Fruit fly (Drosophila melanogaster): ENCODE results near the gene CG34299.

Gene CG34299

DNA sequence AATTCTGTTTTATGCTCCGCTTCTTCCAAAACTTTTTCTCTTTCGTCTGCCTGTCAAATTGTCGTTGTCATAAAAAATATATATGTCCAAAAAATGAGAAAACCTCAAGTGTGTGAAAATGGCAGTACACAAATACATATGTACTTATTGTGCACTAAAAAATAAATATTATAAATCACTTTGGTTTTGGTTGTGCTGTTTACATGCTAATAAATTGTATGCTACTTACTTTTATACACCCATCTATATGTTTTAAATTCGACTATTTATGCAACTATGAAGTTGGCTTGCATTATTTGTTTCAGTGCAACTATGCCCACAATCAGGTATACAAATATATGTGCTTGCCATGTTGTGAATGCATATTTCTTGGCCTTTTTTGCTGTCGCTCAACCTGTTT is 8.2 kb downstream of the CG34299 start (continued):
- TF ChIP-seq Sox102F (GFP tag; optimal IDR thresholded peaks at IDR 0.05), result peak; percentile 91
- TF ChIP-seq Hr4 (GFP tag; optimal IDR thresholded peaks at IDR 0.05), result peak; percentile 80
- peak; percentile 89 for TF ChIP-seq CG6163 (GFP tag; IDR thresholded peaks at IDR 0.05)
- peak; percentile 56 for TF ChIP-seq CG11762 (GFP tag; optimal IDR thresholded peaks at IDR 0.05; ENCODE audit: insufficient read depth)
- peak; percentile 97 for TF ChIP-seq Met (GFP tag; optimal IDR thresholded peaks at IDR 0.05)
- peak; percentile 94 for TF ChIP-seq topi (GFP tag; optimal IDR thresholded peaks at IDR 0.05)
- peak; percentile 71 for TF ChIP-seq fd59A (GFP tag; optimal IDR thresholded peaks at IDR 0.05)
- TF ChIP-seq Eip78C (GFP tag), result peak; percentile 99
- TF ChIP-seq CG3919 (GFP tag; optimal IDR thresholded peaks at IDR 0.05), result peak; percentile 76
- TF ChIP-seq net (GFP tag; optimal IDR thresholded peaks at IDR 0.05), result peak; percentile 79
- peak; percentile 64 for TF ChIP-seq CG32006 (GFP tag; optimal IDR thresholded peaks at IDR 0.05)
- peak; percentile 70 for TF ChIP-seq CG16779 (tag; optimal IDR thresholded peaks at IDR 0.05)
- peak; percentile 62 for TF ChIP-seq CG6808 (GFP tag; optimal IDR thresholded peaks at IDR 0.05)
- peak; percentile 68 for TF ChIP-seq achi (GFP tag; optimal IDR thresholded peaks at IDR 0.05)
- TF ChIP-seq CG11902 (GFP tag; optimal IDR thresholded peaks at IDR 0.05), result peak; percentile 73
- TF ChIP-seq Hr39 (GFP tag; optimal IDR thresholded peaks at IDR 0.05), result peak; percentile 79
- TF ChIP-seq Lpt (GFP tag; optimal IDR thresholded peaks at IDR 0.05), result peak; percentile 24
- TF ChIP-seq CG15336 (GFP tag; IDR thresholded peaks at IDR 0.05), result peak; percentile 73
- peak; percentile 78 for TF ChIP-seq Sox14 (GFP tag; optimal IDR thresholded peaks at IDR 0.05)
- peak; percentile 10 for TF ChIP-seq CG4318 (GFP tag; optimal IDR thresholded peaks at IDR 0.05)
- peak; percentile 73 to 81 for TF ChIP-seq ss (GFP tag; optimal IDR thresholded peaks at IDR 0.05)
- TF ChIP-seq Ets21C (GFP tag; optimal IDR thresholded peaks at IDR 0.05), result peak; percentile 74
- no peak for TF ChIP-seq fd85E (GFP tag; optimal IDR thresholded peaks at IDR 0.05)

DNA sequence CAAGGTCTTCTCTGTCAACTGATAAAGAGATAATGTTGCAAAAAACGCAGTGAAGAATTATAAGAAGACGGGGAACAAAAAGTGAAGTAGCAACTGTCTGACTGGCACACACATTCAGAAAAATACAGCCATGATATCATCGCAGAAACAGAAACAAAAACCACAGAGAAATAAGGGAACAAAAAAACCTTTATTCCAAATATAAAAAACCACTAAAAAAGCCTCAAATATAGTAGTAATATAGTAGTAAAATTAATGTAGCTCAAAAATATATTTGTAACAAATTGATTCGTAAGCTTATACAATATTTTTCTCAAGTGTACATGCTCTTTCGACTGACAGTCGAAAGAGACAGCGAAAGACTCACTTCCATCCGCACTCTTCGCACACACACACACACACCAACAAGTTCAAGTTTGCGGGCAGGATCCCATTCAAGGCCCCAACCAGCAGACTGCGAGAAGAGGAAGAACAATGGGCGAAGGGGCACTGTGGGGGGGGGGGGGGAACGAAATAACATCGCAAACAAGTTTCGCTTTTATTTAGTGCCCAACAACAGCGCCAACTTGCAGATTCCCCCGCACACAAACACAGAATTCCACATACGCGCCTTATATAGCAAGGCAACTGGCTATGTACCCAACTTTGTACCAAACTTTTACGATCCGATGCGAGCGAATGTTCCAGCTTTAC is 9.1 kb downstream of the CG34299 start:
- peak; percentile 79 for TF ChIP-seq CG8119 (GFP tag; IDR thresholded peaks at IDR 0.05)
- TF ChIP-seq CG6276 (GFP tag; optimal IDR thresholded peaks at IDR 0.05), result no peak
- TF ChIP-seq CG11762 (GFP tag; optimal IDR thresholded peaks at IDR 0.05; ENCODE audit: insufficient read depth), result peak; percentile 59
- TF ChIP-seq Hr38 (GFP tag; optimal IDR thresholded peaks at IDR 0.05), result no peak
- peak; percentile 80 for TF ChIP-seq cyc (GFP tag; optimal IDR thresholded peaks at IDR 0.05)
- TF ChIP-seq Ets21C (GFP tag; optimal IDR thresholded peaks at IDR 0.05), result peak; percentile 69
- peak; percentile 69 for TF ChIP-seq CG9139 (GFP tag; optimal IDR thresholded peaks at IDR 0.05)
- TF ChIP-seq vri (GFP tag; optimal IDR thresholded peaks at IDR 0.05), result peak; percentile 73
- TF ChIP-seq CG34406 (GFP tag; optimal IDR thresholded peaks at IDR 0.05), result peak; percentile 82
- TF ChIP-seq net (GFP tag; optimal IDR thresholded peaks at IDR 0.05), result peak; percentile 52
- peak; percentile 73 for TF ChIP-seq CG1621 (tag; optimal IDR thresholded peaks at IDR 0.05)
- TF ChIP-seq fd85E (GFP tag; optimal IDR thresholded peaks at IDR 0.05), result peak; percentile 61
- TF ChIP-seq CG15336 (GFP tag; IDR thresholded peaks at IDR 0.05), result peak; percentile 69
- peak; percentile 86 for TF ChIP-seq lz (GFP tag; optimal IDR thresholded peaks at IDR 0.05)
- TF ChIP-seq Sox15 (GFP tag; optimal IDR thresholded peaks at IDR 0.05), result peak; percentile 66
- TF ChIP-seq pdm3 (GFP tag; optimal IDR thresholded peaks at IDR 0.05), result peak; percentile 85
- peak; percentile 80 for TF ChIP-seq achi (GFP tag; optimal IDR thresholded peaks at IDR 0.05)
- TF ChIP-seq Hr4 (GFP tag; optimal IDR thresholded peaks at IDR 0.05), result peak; percentile 68
- peak; percentile 75 for TF ChIP-seq Hr39 (GFP tag; optimal IDR thresholded peaks at IDR 0.05)
- peak; percentile 98 for TF ChIP-seq Eip78C (GFP tag)
- peak; percentile 80 for TF ChIP-seq CG8319 (GFP tag; optimal IDR thresholded peaks at IDR 0.05)
- peak; percentile 91 for TF ChIP-seq esn (GFP tag; optimal IDR thresholded peaks at IDR 0.05)
- no peak for TF ChIP-seq fkh (GFP tag; optimal IDR thresholded peaks at IDR 0.05)
- peak; percentile 81 for TF ChIP-seq topi (GFP tag; optimal IDR thresholded peaks at IDR 0.05)
- peak; percentile 82 for TF ChIP-seq fd59A (GFP tag; optimal IDR thresholded peaks at IDR 0.05)
- peak; percentile 94 for TF ChIP-seq CG10631 (GFP tag; optimal IDR thresholded peaks at IDR 0.05)
- peak; percentile 84 for TF ChIP-seq CG6163 (GFP tag; IDR thresholded peaks at IDR 0.05)
- peak; percentile 20 for TF ChIP-seq Eip93F (GFP tag; optimal IDR thresholded peaks at IDR 0.05)
- peak; percentile 13 for TF ChIP-seq Lpt (GFP tag; optimal IDR thresholded peaks at IDR 0.05)
- peak; percentile 78 for TF ChIP-seq CG16779 (tag; optimal IDR thresholded peaks at IDR 0.05)
- peak; percentile 95 for TF ChIP-seq Eip75B (GFP tag; optimal IDR thresholded peaks at IDR 0.05)
- peak; percentile 83 for TF ChIP-seq CG31627 (GFP tag; optimal IDR thresholded peaks at IDR 0.05)
- peak; percentile 91 for TF ChIP-seq svp (GFP tag)
- peak; percentile 47 to 74 for TF ChIP-seq salr (GFP tag; optimal IDR thresholded peaks at IDR 0.05)
- peak; percentile 66 for TF ChIP-seq CG11902 (GFP tag; optimal IDR thresholded peaks at IDR 0.05)
- peak; percentile 1 for TF ChIP-seq CG6854 (GFP tag; optimal IDR thresholded peaks at IDR 0.05)
- TF ChIP-seq CG6808 (GFP tag; optimal IDR thresholded peaks at IDR 0.05), result peak; percentile 79
- TF ChIP-seq ss (GFP tag; optimal IDR thresholded peaks at IDR 0.05), result peak; percentile 77 to 89
- peak; percentile 86 for TF ChIP-seq CG7368 (GFP tag; optimal IDR thresholded peaks at IDR 0.05)
- TF ChIP-seq Smox (GFP tag; optimal IDR thresholded peaks at IDR 0.05), result peak; percentile 76

Data from whole organism, prepupa.